Fruit fly (Drosophila melanogaster) whole organism, embryonic: Measurements from ENCODE around the gene Cpr67Fa1.
A peak's percentile ranks its signal among the peaks of the same experiment; 100 is the strongest.

Source experiments
- Ada2b ChIP-seq: fragments of 200-800 bp; sonication (Bioruptor generic); IDR thresholded peaks from 2 replicates; pipeline ENCODE4 v1.3.6; 2022; ENCODE audit warnings: missing biosample characterization, missing genetic modification characterization
- Adf1 ChIP-seq: fragments of 200-800 bp; sonication (Bioruptor generic); IDR thresholded peaks from 2 replicates; pipeline ENCODE4 v1.3.6; 2022; ENCODE audit warnings: missing biosample characterization, missing genetic modification characterization
- Atf3 ChIP-seq: fragments of 200-800 bp; sonication (Bioruptor generic); optimal IDR thresholded peaks from 3 replicates; lab custom pipeline; 2016; ENCODE audit warnings: missing biosample characterization, missing genetic modification characterization
- Awh ChIP-seq: fragments of 200-800 bp; sonication (Bioruptor generic); IDR thresholded peaks from 2 replicates; pipeline ENCODE4, ENCODE4 v1.3.6; 2022; ENCODE audit warnings: missing biosample characterization, missing genetic modification characterization
- B-H1 ChIP-seq: fragments of 200-800 bp; sonication (Bioruptor generic); IDR thresholded peaks from 3 replicates; pipeline ENCODE4 v1.3.6; 2022; ENCODE audit warnings: missing biosample characterization, missing genetic modification characterization
- CG10209 ChIP-seq: fragments of 200-800 bp; sonication (Bioruptor generic); optimal IDR thresholded peaks from 3 replicates; lab custom pipeline; 2017; ENCODE audit warnings: missing biosample characterization, mild to moderate bottlenecking, missing genetic modification characterization, missing genetic modification reagents
- CG14014 ChIP-seq: fragments of 200-800 bp; sonication (Bioruptor generic); IDR thresholded peaks from 2 replicates; pipeline ENCODE4 v1.3.6; 2022; ENCODE audit warnings: missing biosample characterization, missing genetic modification characterization
- CG15479 ChIP-seq: fragments of 200-800 bp; sonication (Bioruptor generic); optimal IDR thresholded peaks from 3 replicates; lab custom pipeline; 2019; ENCODE audit warnings: missing biosample characterization, mild to moderate bottlenecking, missing genetic modification characterization, moderate library complexity
- CG17612 ChIP-seq: fragments of 200-800 bp; sonication (Bioruptor generic); IDR thresholded peaks from 2 replicates; pipeline ENCODE4 v1.3.6; 2022; ENCODE audit warnings: missing biosample characterization, missing genetic modification characterization
- CG18619 ChIP-seq: fragments of 200-800 bp; sonication (Bioruptor generic); optimal IDR thresholded peaks from 3 replicates; lab custom pipeline; 2017; ENCODE audit warnings: missing biosample characterization, mild to moderate bottlenecking, missing genetic modification characterization
- CG2202 ChIP-seq: fragments of 200-800 bp; sonication (Bioruptor generic); optimal IDR thresholded peaks from 2 replicates; lab custom pipeline; 2018; ENCODE audit warnings: missing biosample characterization, mild to moderate bottlenecking, missing genetic modification characterization
- CG32772 ChIP-seq: fragments of 200-800 bp; sonication (Bioruptor generic); IDR thresholded peaks from 2 replicates; pipeline ENCODE4 v1.3.6; 2022; ENCODE audit warnings: missing biosample characterization, missing genetic modification characterization
- CG3995 ChIP-seq: fragments of 200-800 bp; sonication (Bioruptor generic); optimal IDR thresholded peaks from 3 replicates; lab custom pipeline; 2016; ENCODE audit warnings: missing biosample characterization, missing genetic modification characterization
- CG4282 ChIP-seq: fragments of 200-800 bp; sonication (Bioruptor generic); optimal IDR thresholded peaks from 2 replicates; lab custom pipeline; 2016; ENCODE audit warnings: missing biosample characterization, missing genetic modification characterization
- CG7745 ChIP-seq: fragments of 200-800 bp; sonication (Bioruptor generic); optimal IDR thresholded peaks from 2 replicates; lab custom pipeline; 2018; ENCODE audit warnings: missing biosample characterization, mild to moderate bottlenecking, missing genetic modification characterization, moderate library complexity
- CG7928 ChIP-seq: fragments of 200-800 bp; sonication (Bioruptor generic); optimal IDR thresholded peaks from 2 replicates; lab custom pipeline; 2017; ENCODE audit warnings: missing biosample characterization, mild to moderate bottlenecking, missing genetic modification characterization
- CG7987 ChIP-seq: fragments of 200-800 bp; sonication (Bioruptor generic); optimal IDR thresholded peaks from 2 replicates; lab custom pipeline; 2018; ENCODE audit warnings: missing biosample characterization, mild to moderate bottlenecking, missing genetic modification characterization, moderate library complexity
- CG8290 ChIP-seq, 3 experiments: fragments of 200-800 bp; sonication (Bioruptor generic); optimal IDR thresholded peaks; 2 replicates each; lab custom pipeline; 2016 to 2019; ENCODE audit warnings: missing biosample characterization in 3 of 3, missing genetic modification characterization in 3 of 3, mild to moderate bottlenecking in 2 of 3, moderate library complexity in 1 of 3
- CG8478 ChIP-seq: fragments of >200 bp; optimal IDR thresholded peaks from 2 replicates; lab custom pipeline; 2018
- CG9932 ChIP-seq: fragments of 200-800 bp; sonication (Bioruptor generic); IDR thresholded peaks from 2 replicates; pipeline ENCODE4 v1.3.6; 2022; ENCODE audit warnings: missing biosample characterization, missing genetic modification characterization
- Camta ChIP-seq: fragments of 200-800 bp; sonication (Bioruptor generic); optimal IDR thresholded peaks from 2 replicates; lab custom pipeline; 2016; ENCODE audit warnings: missing biosample characterization, missing genetic modification characterization
- Deaf1 ChIP-seq: fragments of 200-800 bp; optimal IDR thresholded peaks from 3 replicates; lab custom pipeline; 2019; ENCODE audit warnings: missing biosample characterization, mild to moderate bottlenecking, missing genetic modification characterization, moderate library complexity
- Dek ChIP-seq: fragments of 200-800 bp; sonication (Bioruptor generic); optimal IDR thresholded peaks from 3 replicates; lab custom pipeline; 2019; ENCODE audit warnings: missing biosample characterization, mild to moderate bottlenecking, missing genetic modification characterization, moderate library complexity
- Dip3 ChIP-seq: fragments of 200-800 bp; sonication (Bioruptor generic); optimal IDR thresholded peaks from 3 replicates; lab custom pipeline; 2016; ENCODE audit warnings: missing biosample characterization, missing genetic modification characterization
- Dll ChIP-seq: fragments of 200-800 bp; sonication (Bioruptor generic); IDR thresholded peaks from 4 replicates; pipeline ENCODE4 v1.3.6; 2022; ENCODE audit warnings: missing biosample characterization, missing genetic modification characterization; ENCODE audit not compliant: partially characterized antibody
- HLHmδ ChIP-seq: fragments of 200-800 bp; sonication (Bioruptor generic); optimal IDR thresholded peaks from 2 replicates; lab custom pipeline; 2018; ENCODE audit warnings: missing biosample characterization, mild to moderate bottlenecking, missing genetic modification characterization, moderate library complexity
- Lim3 ChIP-seq: fragments of 200-800 bp; sonication (Bioruptor generic); IDR thresholded peaks from 2 replicates; pipeline ENCODE4 v1.3.6; 2022; ENCODE audit warnings: missing biosample characterization, missing genetic modification characterization
- Pdp1 ChIP-seq, 2 experiments: fragments of 200-800 bp; sonication (Bioruptor generic); optimal IDR thresholded peaks; 3 replicates each; lab custom pipeline; 2016; ENCODE audit warnings: missing biosample characterization in 2 of 2, missing genetic modification characterization in 2 of 2, mild to moderate bottlenecking in 1 of 2, moderate library complexity in 1 of 2
- Trl ChIP-seq, 3 experiments: fragments of >200 bp in 2 of 3; fragments of 200-800 bp in 1 of 3; sonication (Bioruptor generic) in 1 of 3; optimal IDR thresholded peaks; 2 replicates in 1 of 3; 3 replicates in 2 of 3; lab custom pipeline; 2016 to 2017; ENCODE audit warnings: missing biosample characterization in 1 of 3, missing genetic modification characterization in 1 of 3
- Xbp1 ChIP-seq: fragments of 200-800 bp; sonication (Bioruptor generic); optimal IDR thresholded peaks from 3 replicates; lab custom pipeline; 2016; ENCODE audit warnings: missing biosample characterization, mild to moderate bottlenecking, missing genetic modification characterization
- al ChIP-seq: fragments of 200-800 bp; sonication (Bioruptor generic); IDR thresholded peaks from 2 replicates; pipeline ENCODE4 v1.3.6; 2022; ENCODE audit warnings: missing biosample characterization, missing genetic modification characterization
- amos ChIP-seq: fragments of 200-800 bp; sonication (Bioruptor generic); IDR thresholded peaks from 2 replicates; pipeline ENCODE4 v1.3.6; 2022; ENCODE audit warnings: missing biosample characterization, missing genetic modification characterization; ENCODE audit not compliant: partially characterized antibody
- ara ChIP-seq: fragments of 200-800 bp; sonication (Bioruptor generic); IDR thresholded peaks from 2 replicates; pipeline ENCODE4 v1.3.6; 2022; ENCODE audit warnings: missing biosample characterization, missing genetic modification characterization
- caup ChIP-seq: fragments of 200-800 bp; sonication (Bioruptor generic); optimal IDR thresholded peaks from 3 replicates; lab custom pipeline; 2017; ENCODE audit warnings: missing biosample characterization, mild to moderate bottlenecking, missing genetic modification characterization, moderate library complexity; ENCODE audit not compliant: severe bottlenecking
- ci ChIP-seq: fragments of 200-800 bp; sonication (Bioruptor generic); IDR thresholded peaks from 3 replicates; pipeline ENCODE4 v1.3.6; 2022; ENCODE audit warnings: missing biosample characterization, missing genetic modification characterization
- dati ChIP-seq: fragments of 200-800 bp; sonication (Bioruptor generic); IDR thresholded peaks from 2 replicates; pipeline ENCODE4 v1.3.6; 2022; ENCODE audit warnings: missing biosample characterization, missing genetic modification characterization
- emc ChIP-seq: fragments of 200-800 bp; sonication (Bioruptor generic); optimal IDR thresholded peaks from 2 replicates; lab custom pipeline; 2016; ENCODE audit warnings: missing biosample characterization, missing genetic modification characterization
- h ChIP-seq: fragments of >200 bp; optimal IDR thresholded peaks from 2 replicates; lab custom pipeline; 2017
- hbn ChIP-seq: fragments of 200-800 bp; sonication (Bioruptor generic); IDR thresholded peaks from 2 replicates; pipeline ENCODE4 v1.3.6; 2022; ENCODE audit warnings: missing biosample characterization, missing genetic modification characterization; ENCODE audit not compliant: partially characterized antibody
- kni ChIP-seq: fragments of 200-800 bp; sonication (Bioruptor generic); optimal IDR thresholded peaks from 3 replicates; lab custom pipeline; 2017; ENCODE audit warnings: mild to moderate bottlenecking, missing biosample characterization, missing genetic modification reagents, missing genetic modification characterization
- oc ChIP-seq: fragments of 200-800 bp; sonication (Bioruptor generic); optimal IDR thresholded peaks from 2 replicates; lab custom pipeline; 2018; ENCODE audit warnings: missing biosample characterization, mild to moderate bottlenecking, missing genetic modification characterization, moderate library complexity
- prd ChIP-seq, 3 experiments: fragments of >200 bp in 2 of 3; fragments of 200-800 bp in 1 of 3; sonication (Bioruptor generic) in 1 of 3; optimal IDR thresholded peaks in 2 of 3; IDR thresholded peaks in 1 of 3; 2 replicates in 2 of 3; 3 replicates in 1 of 3; pipeline versions ENCODE4 v1.3.6 to Lab custom; 2017 to 2022; ENCODE audit warnings: missing biosample characterization in 1 of 3, missing genetic modification characterization in 1 of 3
- sim ChIP-seq: fragments of 200-800 bp; sonication (Bioruptor generic); IDR thresholded peaks from 2 replicates; pipeline ENCODE4 v1.3.6; 2022; ENCODE audit warnings: missing biosample characterization, missing genetic modification characterization
- ssp ChIP-seq: fragments of 200-800 bp; sonication (Bioruptor generic); IDR thresholded peaks from 2 replicates; pipeline ENCODE4 v1.3.6; 2022; ENCODE audit warnings: missing biosample characterization, missing genetic modification characterization
- stc ChIP-seq: fragments of 200-800 bp; sonication (Bioruptor generic); IDR thresholded peaks from 2 replicates; pipeline ENCODE4 v1.3.6; 2022; ENCODE audit warnings: missing biosample characterization, missing genetic modification characterization
- sug ChIP-seq: fragments of 200-800 bp; optimal IDR thresholded peaks from 2 replicates; lab custom pipeline; 2019; ENCODE audit warnings: missing biosample characterization, mild to moderate bottlenecking, missing genetic modification characterization, moderate library complexity
- tna ChIP-seq: fragments of 200-800 bp; sonication (Bioruptor generic); IDR thresholded peaks from 2 replicates; pipeline ENCODE4 v1.3.6; 2022; ENCODE audit warnings: missing biosample characterization, missing genetic modification characterization; ENCODE audit not compliant: partially characterized antibody
- vfl ChIP-seq: fragments of 200-800 bp; sonication (Bioruptor generic); optimal IDR thresholded peaks from 2 replicates; lab custom pipeline; 2016; ENCODE audit warnings: missing biosample characterization, missing genetic modification characterization
- z ChIP-seq: fragments of 200-800 bp; sonication (Bioruptor generic); IDR thresholded peaks from 3 replicates; pipeline ENCODE4 v1.3.6; 2022; ENCODE audit warnings: missing biosample characterization, missing genetic modification characterization

The Cpr67Fa1 gene

DNA sequence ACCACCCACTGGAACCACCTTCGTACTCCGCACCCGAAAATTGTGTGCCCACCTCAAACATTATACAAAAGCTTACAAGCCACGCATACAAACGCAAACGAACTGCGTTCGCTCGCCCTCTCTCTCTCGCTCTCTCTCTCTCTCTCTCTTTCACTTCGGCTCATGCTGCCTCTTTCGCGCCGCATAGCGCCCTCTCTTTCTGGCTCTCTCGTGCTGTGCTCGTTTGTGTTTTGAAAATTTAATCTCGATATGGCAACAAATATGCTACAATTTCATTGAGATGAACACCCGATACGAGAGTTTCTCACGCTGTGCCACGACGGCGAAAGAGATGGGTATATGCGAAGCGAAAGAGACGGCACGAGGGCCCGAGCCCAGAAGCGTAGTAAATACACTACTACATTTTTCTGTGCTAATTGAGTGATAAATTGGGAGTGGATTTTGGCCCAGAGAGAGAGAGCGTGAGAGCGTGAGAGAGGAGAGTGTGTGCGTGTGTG lies 33.2 kb upstream of the Cpr67Fa1 start (continued):
- TF ChIP-seq CG8290 (GFP tag; optimal IDR thresholded peaks at IDR 0.05; lab: Kevin White, UChicago) (peak; percentile 67), CG8290 (tag; optimal IDR thresholded peaks at IDR 0.05; lab: Kevin White, UChicago) (peak; percentile 73 to 98), Lim3 (no peak), ssp (GFP tag; lab: Robert Waterston, UW) (no peak), CG4282 (GFP tag; lab: Kevin White, UChicago) (peak; percentile 49), al (GFP tag; lab: Robert Waterston, UW) (no peak), sug (peak; percentile 69), Awh (GFP tag; lab: Robert Waterston, UW) (peak; percentile 57; the same call in 1 of the 2 replicates), CG18619 (no peak), CG2202 (tag; lab: Kevin White, UChicago) (peak; percentile 20), Pdp1 (GFP tag; optimal IDR thresholded peaks at IDR 0.05; lab: Kevin White, UChicago) (peak in 1 of 2 experiments; percentile 76), CG32772 (GFP tag; lab: Robert Waterston, UW) (no peak), CG7928 (GFP tag; lab: Kevin White, UChicago) (no peak), CG15479 (GFP tag; lab: Kevin White, UChicago) (peak; percentile 88), CG7745 (peak; percentile 81), h (lab: Kevin White, UChicago) (no peak), sim (no peak), CG10209 (GFP tag; lab: Kevin White, UChicago) (no peak), CG7987 (GFP tag; lab: Kevin White, UChicago) (peak; percentile 73), tna (peak; percentile 75; the same call in 1 of the 2 replicates), hbn (no peak), HLHmδ (no peak), Dll (peak; percentile 22; the same call in 1 of the 4 replicates), prd (optimal IDR thresholded peaks at IDR 0.05; lab: Kevin White, UChicago) (no peak), prd (GFP tag; IDR thresholded peaks at IDR 0.05; lab: Robert Waterston, UW) (no peak), Dek (no peak), z (GFP tag; lab: Robert Waterston, UW) (peak; percentile 96), Deaf1 (tag; lab: Kevin White, UChicago) (peak; percentile 100), Atf3 (GFP tag; lab: Kevin White, UChicago) (no peak), CG8478 (lab: Kevin White, UChicago) (peak; percentile 99), CG17612 (GFP tag; lab: Robert Waterston, UW) (no peak), amos (GFP tag; lab: Robert Waterston, UW) (peak; percentile 24; the same call in 1 of the 2 replicates), Adf1 (peak; percentile 86), vfl (GFP tag; lab: Kevin White, UChicago) (no peak), stc (peak; percentile 10; the same call in 1 of the 2 replicates), CG9932 (GFP tag; lab: Robert Waterston, UW) (peak; percentile 45), kni (peak; percentile 90), Trl (optimal IDR thresholded peaks at IDR 0.05; lab: Kevin White, UChicago) (peak; percentile 96 to 99), Trl (GFP tag; optimal IDR thresholded peaks at IDR 0.05; lab: Kevin White, UChicago) (peak; percentile 76), emc (GFP tag; lab: Kevin White, UChicago) (no peak), caup (GFP tag; lab: Kevin White, UChicago) (peak; percentile 53), CG3995 (GFP tag; lab: Kevin White, UChicago) (no peak), dati (no peak), Dip3 (GFP tag; lab: Kevin White, UChicago) (peak; percentile 14), B-H1 (no peak), oc (tag; lab: Kevin White, UChicago) (peak; percentile 96), ara (no peak), CG14014 (GFP tag; lab: Robert Waterston, UW) (no peak), Xbp1 (GFP tag; lab: Kevin White, UChicago) (no peak), Camta (GFP tag; lab: Kevin White, UChicago) (no peak), ci (GFP tag; lab: Robert Waterston, UW) (peak; percentile 69), Ada2b (GFP tag; lab: Robert Waterston, UW) (no peak)
